Worm (Caenorhabditis elegans): Measurements from ENCODE around the gene ZK686.6.

DNA sequence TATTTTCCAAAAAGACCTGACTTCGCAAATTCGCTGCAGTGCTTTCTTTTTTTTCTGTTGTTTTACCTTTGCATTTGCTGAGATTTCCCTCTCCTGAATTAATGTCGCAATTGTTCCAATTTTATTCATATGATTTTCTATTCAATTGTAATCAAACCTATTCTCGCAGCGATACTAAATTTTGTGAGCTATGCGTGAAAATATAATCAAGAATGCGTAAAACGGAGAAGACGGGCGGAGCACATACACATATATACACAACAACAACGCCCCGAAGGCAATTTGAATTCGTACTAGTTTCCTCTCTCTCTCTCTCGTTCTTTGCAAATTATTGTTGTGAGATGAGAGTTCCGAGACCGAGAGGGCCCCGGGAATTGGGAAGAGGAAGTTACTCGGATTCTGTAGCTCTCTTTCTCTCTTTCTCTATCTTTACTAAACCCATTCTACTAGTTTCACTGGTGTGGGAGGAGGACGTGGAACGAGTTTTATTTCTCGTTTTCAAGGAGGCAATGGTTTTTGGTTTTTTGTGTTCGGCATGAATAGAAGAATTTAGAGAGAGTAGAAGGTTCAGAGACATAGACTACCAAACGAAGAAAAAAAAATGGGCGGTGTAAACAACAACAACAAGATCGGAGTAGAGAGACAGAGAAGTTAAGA, 49.3 kb downstream of the ZK686.6 start:
- TF ChIP-seq jun-1 (tag; optimal IDR thresholded peaks at IDR 0.05) (no peak), fos-1 (tag; optimal IDR thresholded peaks at IDR 0.05) (no peak), madf-5 (GFP tag; IDR thresholded peaks at IDR 0.05) (no peak), ZK546.5 (tag; optimal IDR thresholded peaks at IDR 0.05) (no peak)

All from whole organism, L4 larva.